Fruit fly (Drosophila melanogaster) whole organism, embryonic: ENCODE data around the gene CG7912.
A peak's percentile ranks its signal among the peaks of the same experiment; 100 is the strongest.

Source experiments
- B-H2 ChIP-seq: fragments of 200-800 bp; sonication (Bioruptor generic); optimal IDR thresholded peaks from 2 replicates; lab custom pipeline; 2018; ENCODE audit warnings: missing biosample characterization, mild to moderate bottlenecking, missing genetic modification characterization
- Blimp-1 ChIP-seq: fragments of 200-800 bp; sonication (Bioruptor generic); optimal IDR thresholded peaks from 3 replicates; lab custom pipeline; 2018; ENCODE audit warnings: missing biosample characterization, missing genetic modification characterization, mild to moderate bottlenecking, moderate library complexity, missing genetic modification reagents
- CG10274 ChIP-seq: fragments of 200-800 bp; sonication (Bioruptor generic); optimal IDR thresholded peaks from 3 replicates; lab custom pipeline; 2017; ENCODE audit warnings: missing biosample characterization, mild to moderate bottlenecking, missing genetic modification characterization
- CG10366 ChIP-seq: fragments of 200-800 bp; sonication (Bioruptor generic); IDR thresholded peaks from 2 replicates; pipeline ENCODE4 v1.3.6; 2022; ENCODE audit warnings: missing biosample characterization, missing genetic modification characterization
- CG11398 ChIP-seq: fragments of 200-800 bp; sonication (Bioruptor generic); optimal IDR thresholded peaks from 2 replicates; lab custom pipeline; 2016; ENCODE audit warnings: missing biosample characterization, missing genetic modification characterization
- CG11560 ChIP-seq: fragments of 200-800 bp; sonication (Bioruptor generic); IDR thresholded peaks from 3 replicates; pipeline ENCODE4 v1.3.6; 2022; ENCODE audit warnings: missing biosample characterization, missing genetic modification characterization
- CG13424 ChIP-seq: fragments of 200-800 bp; sonication (Bioruptor generic); optimal IDR thresholded peaks from 2 replicates; lab custom pipeline; 2019; ENCODE audit warnings: missing biosample characterization, mild to moderate bottlenecking, missing genetic modification characterization, moderate library complexity
- CG14965 ChIP-seq: fragments of 200-800 bp; sonication (Bioruptor generic); optimal IDR thresholded peaks from 2 replicates; lab custom pipeline; 2016; ENCODE audit warnings: missing biosample characterization, missing genetic modification characterization, borderline replicate concordance
- CG15011 ChIP-seq: fragments of 200-800 bp; sonication (Bioruptor generic); optimal IDR thresholded peaks from 3 replicates; lab custom pipeline; 2018; ENCODE audit warnings: missing biosample characterization, mild to moderate bottlenecking, missing genetic modification characterization
- CG15601 ChIP-seq: fragments of 200-800 bp; sonication (Bioruptor generic); optimal IDR thresholded peaks from 3 replicates; lab custom pipeline; 2019; ENCODE audit warnings: missing biosample characterization, mild to moderate bottlenecking, missing genetic modification characterization, moderate library complexity
- CG1602 ChIP-seq: fragments of 200-800 bp; sonication (Bioruptor generic); optimal IDR thresholded peaks from 3 replicates; lab custom pipeline; 2016; ENCODE audit warnings: missing biosample characterization, missing genetic modification characterization
- CG17385 ChIP-seq: fragments of 200-800 bp; sonication (Bioruptor generic); optimal IDR thresholded peaks from 3 replicates; lab custom pipeline; 2018; ENCODE audit warnings: missing biosample characterization, mild to moderate bottlenecking, missing genetic modification characterization
- CG17802 ChIP-seq: fragments of 200-800 bp; sonication (Bioruptor generic); optimal IDR thresholded peaks from 2 replicates; lab custom pipeline; 2018; ENCODE audit warnings: missing biosample characterization, mild to moderate bottlenecking, missing genetic modification characterization, moderate library complexity
- CG18764 ChIP-seq: fragments of 200-800 bp; sonication (Bioruptor generic); optimal IDR thresholded peaks from 3 replicates; lab custom pipeline; 2016; ENCODE audit warnings: missing biosample characterization, missing genetic modification characterization
- CG2116 ChIP-seq: fragments of 200-800 bp; sonication (Bioruptor generic); optimal IDR thresholded peaks from 3 replicates; lab custom pipeline; 2018; ENCODE audit warnings: missing biosample characterization, mild to moderate bottlenecking, missing genetic modification characterization
- CG31224 ChIP-seq: fragments of 200-800 bp; sonication (Bioruptor generic); IDR thresholded peaks from 2 replicates; pipeline ENCODE4 v1.3.6; 2022; ENCODE audit warnings: missing biosample characterization, missing genetic modification characterization
- CG31365 ChIP-seq: fragments of 200-800 bp; sonication (Bioruptor generic); optimal IDR thresholded peaks from 2 replicates; lab custom pipeline; 2018; ENCODE audit warnings: missing biosample characterization, mild to moderate bottlenecking, missing genetic modification characterization
- CG4360 ChIP-seq: fragments of 200-800 bp; sonication (Bioruptor generic); IDR thresholded peaks from 2 replicates; pipeline ENCODE4 v1.3.6; 2022; ENCODE audit warnings: missing biosample characterization, missing genetic modification characterization
- CG4854 ChIP-seq: fragments of 200-800 bp; sonication (Bioruptor generic); optimal IDR thresholded peaks from 2 replicates; lab custom pipeline; 2016; ENCODE audit warnings: missing biosample characterization, missing genetic modification characterization, inconsistent platforms
- CG6813 ChIP-seq: fragments of 200-800 bp; sonication (Bioruptor generic); optimal IDR thresholded peaks from 2 replicates; lab custom pipeline; 2017; ENCODE audit warnings: missing biosample characterization, missing genetic modification characterization, mild to moderate bottlenecking, moderate library complexity, missing genetic modification reagents
- CG7357 ChIP-seq: fragments of 200-800 bp; sonication (Bioruptor generic); IDR thresholded peaks from 3 replicates; pipeline ENCODE4 v1.3.6; 2022; ENCODE audit warnings: missing biosample characterization, missing genetic modification characterization
- CG8478 ChIP-seq: fragments of >200 bp; optimal IDR thresholded peaks from 2 replicates; lab custom pipeline; 2018
- CG9876 ChIP-seq: fragments of 200-800 bp; sonication (Bioruptor generic); optimal IDR thresholded peaks from 2 replicates; lab custom pipeline; 2016; ENCODE audit warnings: missing biosample characterization, missing genetic modification characterization
- CHES-1-like ChIP-seq: fragments of 200-800 bp; sonication (Bioruptor generic); optimal IDR thresholded peaks from 2 replicates; lab custom pipeline; 2016; ENCODE audit warnings: missing biosample characterization, missing genetic modification characterization
- Dref ChIP-seq: fragments of 200-800 bp; sonication (Bioruptor generic); IDR thresholded peaks from 2 replicates; pipeline ENCODE4 v1.3.6; 2022; ENCODE audit warnings: missing biosample characterization, missing genetic modification characterization
- Ets97D ChIP-seq: fragments of 200-800 bp; sonication (Bioruptor generic); optimal IDR thresholded peaks from 3 replicates; lab custom pipeline; 2016; ENCODE audit warnings: missing biosample characterization, missing genetic modification characterization
- GATAe ChIP-seq: fragments of 200-800 bp; sonication (Bioruptor generic); conservative IDR thresholded peaks from 2 replicates; pipeline ENCODE4 v1.3.6; 2022; ENCODE audit warnings: missing biosample characterization, missing genetic modification characterization
- HLHmδ ChIP-seq: fragments of 200-800 bp; sonication (Bioruptor generic); optimal IDR thresholded peaks from 2 replicates; lab custom pipeline; 2018; ENCODE audit warnings: missing biosample characterization, mild to moderate bottlenecking, missing genetic modification characterization, moderate library complexity
- Hand ChIP-seq: fragments of 200-800 bp; sonication (Bioruptor generic); optimal IDR thresholded peaks from 2 replicates; lab custom pipeline; 2017; ENCODE audit warnings: mild to moderate bottlenecking, missing biosample characterization, missing genetic modification reagents, missing genetic modification characterization
- Hey ChIP-seq: fragments of 200-800 bp; sonication (Bioruptor generic); optimal IDR thresholded peaks from 3 replicates; lab custom pipeline; 2018; ENCODE audit warnings: missing biosample characterization, mild to moderate bottlenecking, missing genetic modification characterization
- MESR4 ChIP-seq: fragments of 200-800 bp; sonication (Bioruptor generic); optimal IDR thresholded peaks from 2 replicates; lab custom pipeline; 2018; ENCODE audit warnings: missing biosample characterization, mild to moderate bottlenecking, missing genetic modification characterization, moderate library complexity
- NFAT ChIP-seq: fragments of 200-800 bp; sonication (Bioruptor generic); IDR thresholded peaks from 2 replicates; pipeline ENCODE4 v1.3.6; 2022; ENCODE audit warnings: missing biosample characterization, missing genetic modification characterization
- cas ChIP-seq: fragments of 200-800 bp; sonication (Bioruptor generic); IDR thresholded peaks from 2 replicates; pipeline ENCODE4 v1.3.6; 2022; ENCODE audit warnings: missing biosample characterization, missing genetic modification characterization
- dan ChIP-seq: fragments of 200-800 bp; sonication (Bioruptor generic); IDR thresholded peaks from 2 replicates; pipeline ENCODE4 v1.3.6; 2022; ENCODE audit warnings: missing biosample characterization, missing genetic modification characterization
- dysf ChIP-seq: fragments of 200-800 bp; sonication (Bioruptor generic); IDR thresholded peaks from 3 replicates; pipeline ENCODE4 v1.3.6; 2022; ENCODE audit warnings: missing biosample characterization, missing genetic modification characterization
- en ChIP-seq: fragments of 200-800 bp; sonication (Bioruptor generic); optimal IDR thresholded peaks from 2 replicates; lab custom pipeline; 2016; ENCODE audit warnings: missing biosample characterization, missing genetic modification characterization
- eyg ChIP-seq: fragments of 200-800 bp; sonication (Bioruptor generic); optimal IDR thresholded peaks from 3 replicates; lab custom pipeline; 2016; ENCODE audit warnings: missing biosample characterization, missing genetic modification characterization
- fru ChIP-seq: fragments of >200 bp; optimal IDR thresholded peaks from 2 replicates; lab custom pipeline; 2017
- gsb ChIP-seq: fragments of 200-800 bp; sonication (Bioruptor generic); IDR thresholded peaks from 2 replicates; pipeline ENCODE4 v1.3.6; 2022; ENCODE audit warnings: missing biosample characterization, missing genetic modification characterization
- gt ChIP-seq: fragments of 200-800 bp; sonication (Bioruptor generic); IDR thresholded peaks from 2 replicates; pipeline ENCODE4 v1.3.6; 2022; ENCODE audit warnings: missing biosample characterization, missing genetic modification characterization
- ham ChIP-seq: fragments of 200-800 bp; sonication (Bioruptor generic); IDR thresholded peaks from 2 replicates; pipeline ENCODE4 v1.3.6; 2022; ENCODE audit warnings: missing biosample characterization, missing genetic modification characterization
- hbn ChIP-seq: fragments of 200-800 bp; sonication (Bioruptor generic); IDR thresholded peaks from 2 replicates; pipeline ENCODE4 v1.3.6; 2022; ENCODE audit warnings: missing biosample characterization, missing genetic modification characterization; ENCODE audit not compliant: partially characterized antibody
- mirr ChIP-seq: fragments of 200-800 bp; sonication (Bioruptor generic); optimal IDR thresholded peaks from 3 replicates; lab custom pipeline; 2018; ENCODE audit warnings: missing biosample characterization, mild to moderate bottlenecking, missing genetic modification characterization
- nau ChIP-seq: fragments of 200-800 bp; sonication (Bioruptor generic); optimal IDR thresholded peaks from 3 replicates; lab custom pipeline; 2017; ENCODE audit warnings: missing biosample characterization, mild to moderate bottlenecking, missing genetic modification characterization, missing genetic modification reagents
- nerfin-2 ChIP-seq: fragments of 200-800 bp; sonication (Bioruptor generic); IDR thresholded peaks from 2 replicates; pipeline ENCODE4 v1.3.6; 2022; ENCODE audit warnings: missing biosample characterization, missing genetic modification characterization; ENCODE audit not compliant: partially characterized antibody
- prd ChIP-seq, 3 experiments: fragments of >200 bp in 2 of 3; fragments of 200-800 bp in 1 of 3; sonication (Bioruptor generic) in 1 of 3; optimal IDR thresholded peaks in 2 of 3; IDR thresholded peaks in 1 of 3; 2 replicates in 2 of 3; 3 replicates in 1 of 3; pipeline versions ENCODE4 v1.3.6 to Lab custom; 2017 to 2022; ENCODE audit warnings: missing biosample characterization in 1 of 3, missing genetic modification characterization in 1 of 3
- row ChIP-seq: fragments of 200-800 bp; sonication (Bioruptor generic); IDR thresholded peaks from 3 replicates; pipeline ENCODE4 v1.3.6; 2022; ENCODE audit warnings: missing biosample characterization, missing genetic modification characterization
- sim ChIP-seq: fragments of 200-800 bp; sonication (Bioruptor generic); IDR thresholded peaks from 2 replicates; pipeline ENCODE4 v1.3.6; 2022; ENCODE audit warnings: missing biosample characterization, missing genetic modification characterization
- unpg ChIP-seq: fragments of 200-800 bp; sonication (Bioruptor generic); optimal IDR thresholded peaks from 3 replicates; lab custom pipeline; 2018; ENCODE audit warnings: missing biosample characterization, mild to moderate bottlenecking, missing genetic modification characterization, moderate library complexity

CG7912 gene

DNA sequence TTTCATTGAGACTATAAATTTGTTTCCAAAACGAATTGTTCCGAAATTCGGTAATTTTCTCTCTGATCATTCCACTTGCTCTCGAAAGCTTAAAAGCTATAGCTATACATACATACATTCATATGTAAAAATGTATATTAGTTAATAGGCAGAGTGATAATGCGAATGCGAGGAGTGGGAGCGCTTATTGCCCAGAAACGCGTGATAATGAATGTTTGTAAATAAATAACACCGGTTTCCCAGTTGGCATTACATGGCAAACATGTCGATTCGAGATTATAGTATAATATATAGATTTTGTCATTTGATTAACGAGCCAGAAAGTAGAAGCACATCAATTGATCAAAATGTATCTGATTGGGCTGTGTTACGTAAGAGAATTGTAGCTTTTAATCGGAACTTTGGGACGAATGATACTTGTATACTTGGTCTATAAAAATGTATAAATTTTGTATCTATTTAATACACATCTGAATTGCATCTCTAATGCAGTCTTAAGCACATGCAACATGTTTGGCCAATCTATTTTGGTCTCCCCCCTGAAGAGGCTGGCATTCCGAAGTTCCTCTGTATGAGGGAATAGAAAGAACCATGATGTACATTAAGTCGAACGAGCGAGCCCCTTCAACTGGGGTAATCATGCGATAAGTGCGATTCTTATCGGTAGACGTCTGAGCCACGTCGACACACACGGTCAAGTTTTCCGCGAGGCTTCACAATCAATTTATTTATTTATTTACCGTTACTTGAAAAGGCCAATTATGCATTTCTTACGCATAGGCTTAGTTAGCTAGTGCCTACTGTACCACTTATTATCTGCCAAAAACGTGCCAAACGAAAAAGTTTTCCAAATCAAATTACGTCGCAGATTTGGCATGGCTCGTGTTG is 3.9 kb upstream of the CG7912 start (continued):
- TF ChIP-seq NFAT (GFP tag; lab: Robert Waterston, UW), result peak; percentile 49; the same call in 1 of the 2 replicates
- TF ChIP-seq gsb (GFP tag; lab: Robert Waterston, UW), result no peak
- no peak for TF ChIP-seq MESR4 (GFP tag; lab: Kevin White, UChicago)
- TF ChIP-seq CG11398 (GFP tag; lab: Kevin White, UChicago), result no peak
- TF ChIP-seq CG17802 (tag; lab: Kevin White, UChicago), result no peak
- TF ChIP-seq CG17385 (GFP tag; lab: Kevin White, UChicago), result no peak
- no peak for TF ChIP-seq Dref
- no peak for TF ChIP-seq CG7357
- no peak for TF ChIP-seq CG18764 (GFP tag; lab: Kevin White, UChicago)
- TF ChIP-seq CHES-1-like (GFP tag; lab: Kevin White, UChicago), result no peak
- no peak for TF ChIP-seq CG2116 (GFP tag; lab: Kevin White, UChicago)
- no peak for TF ChIP-seq CG13424 (tag; lab: Kevin White, UChicago)
- no peak for TF ChIP-seq nau (GFP tag; lab: Kevin White, UChicago)
- TF ChIP-seq CG10274 (GFP tag; lab: Kevin White, UChicago), result peak; percentile 85
- TF ChIP-seq en, result no peak
- TF ChIP-seq CG14965 (GFP tag; lab: Kevin White, UChicago), result no peak
- no peak for TF ChIP-seq hbn (GFP tag; lab: Robert Waterston, UW)
- TF ChIP-seq cas, result no peak
- TF ChIP-seq gt (GFP tag; lab: Robert Waterston, UW), result no peak
- TF ChIP-seq CG4360 (GFP tag; lab: Robert Waterston, UW), result no peak
- no peak for TF ChIP-seq sim (GFP tag; lab: Robert Waterston, UW)
- no peak for TF ChIP-seq Hey
- TF ChIP-seq mirr (GFP tag; lab: Kevin White, UChicago), result peak; percentile 64
- no peak for TF ChIP-seq ham (GFP tag; lab: Robert Waterston, UW)
- TF ChIP-seq nerfin-2 (GFP tag; lab: Robert Waterston, UW), result no peak
- TF ChIP-seq CG11560 (tag; lab: Robert Waterston, UW), result no peak
- no peak for TF ChIP-seq CG4854 (GFP tag; lab: Kevin White, UChicago)
- peak; percentile 38; the same call in 1 of the 2 replicates for TF ChIP-seq GATAe
- TF ChIP-seq CG15011 (GFP tag; lab: Kevin White, UChicago), result no peak
- TF ChIP-seq CG31224, result peak; percentile 43
- TF ChIP-seq CG6813, result no peak
- TF ChIP-seq B-H2 (GFP tag; lab: Kevin White, UChicago), result no peak
- no peak for TF ChIP-seq CG9876 (GFP tag; lab: Kevin White, UChicago)
- no peak for TF ChIP-seq prd (optimal IDR thresholded peaks at IDR 0.05; lab: Kevin White, UChicago)
- peak; percentile 35; the same call in 1 of the 3 replicates for TF ChIP-seq prd (GFP tag; IDR thresholded peaks at IDR 0.05; lab: Robert Waterston, UW)
- peak; percentile 49 for TF ChIP-seq row
- TF ChIP-seq fru (lab: Kevin White, UChicago), result no peak
- TF ChIP-seq CG15601 (tag; lab: Kevin White, UChicago), result no peak
- TF ChIP-seq Hand (GFP tag; lab: Kevin White, UChicago), result no peak
- no peak for TF ChIP-seq Ets97D
- TF ChIP-seq CG31365 (tag; lab: Kevin White, UChicago), result no peak
- TF ChIP-seq eyg (GFP tag; lab: Kevin White, UChicago), result no peak
- TF ChIP-seq CG8478 (lab: Kevin White, UChicago), result no peak
- no peak for TF ChIP-seq CG10366 (GFP tag; lab: Robert Waterston, UW)
- no peak for TF ChIP-seq Blimp-1 (GFP tag; lab: Kevin White, UChicago)
- peak; percentile 54; the same call in 2 of the 3 replicates for TF ChIP-seq dysf (GFP tag; lab: Robert Waterston, UW)
- no peak for TF ChIP-seq unpg (GFP tag; lab: Kevin White, UChicago)
- TF ChIP-seq CG1602, result no peak
- TF ChIP-seq dan (GFP tag; lab: Robert Waterston, UW), result no peak
- no peak for TF ChIP-seq HLHmδ
